Worm (Caenorhabditis elegans) whole organism, L3 larva: ENCODE data around the gene ins-2.

Experiments used
- R02D3.7 ChIP-seq: fragments of 150-350 bp; optimal IDR thresholded peaks from 2 replicates; lab custom pipeline; 2014; ENCODE audit warnings: missing biosample characterization, missing genetic modification characterization
- ZK546.5 ChIP-seq: sonication (generic microtip); optimal IDR thresholded peaks from 2 replicates; lab custom pipeline; 2017; ENCODE audit warnings: missing biosample characterization, missing genetic modification characterization
- aly-2 ChIP-seq: fragments of 150-350 bp; optimal IDR thresholded peaks from 2 replicates; lab custom pipeline; 2014; ENCODE audit warnings: missing biosample characterization, missing genetic modification characterization
- ama-1 ChIP-seq: fragments of 150-350 bp; optimal IDR thresholded peaks from 2 replicates; lab custom pipeline; 2018
- ceh-28 ChIP-seq: fragments of 150-350 bp; optimal IDR thresholded peaks from 2 replicates; lab custom pipeline; 2014; ENCODE audit warnings: missing biosample characterization, missing genetic modification reagents, missing genetic modification characterization
- ceh-9 ChIP-seq: sonication (generic microtip); optimal IDR thresholded peaks from 2 replicates; lab custom pipeline; 2018; ENCODE audit warnings: missing biosample characterization, missing genetic modification characterization
- egl-27 ChIP-seq: sonication (generic microtip); optimal IDR thresholded peaks from 4 replicates; lab custom pipeline; 2017; ENCODE audit warnings: missing biosample characterization, missing genetic modification reagents, missing genetic modification characterization
- egl-5 ChIP-seq: fragments of 150-350 bp; optimal IDR thresholded peaks from 2 replicates; lab custom pipeline; 2017; ENCODE audit warnings: missing biosample characterization, missing genetic modification reagents, missing genetic modification characterization, inconsistent platforms
- elt-1 ChIP-seq: fragments of 150-350 bp; optimal IDR thresholded peaks from 2 replicates; lab custom pipeline; 2014; ENCODE audit warnings: missing biosample characterization, missing genetic modification characterization
- elt-3 ChIP-seq, 3 experiments: fragments of 150-350 bp in 1 of 3; sonication (generic microtip) in 2 of 3; optimal IDR thresholded peaks; 2 replicates in 2 of 3; 4 replicates in 1 of 3; lab custom pipeline; 2014 to 2017; ENCODE audit warnings: missing biosample characterization in 3 of 3, missing genetic modification characterization in 3 of 3
- fkh-10 ChIP-seq: sonication (generic microtip); optimal IDR thresholded peaks from 2 replicates; lab custom pipeline; 2017; ENCODE audit warnings: missing biosample characterization, missing genetic modification reagents, missing genetic modification characterization
- fkh-2 ChIP-seq: fragments of 150-350 bp; optimal IDR thresholded peaks from 2 replicates; lab custom pipeline; 2014; ENCODE audit warnings: missing biosample characterization, missing genetic modification reagents, missing genetic modification characterization
- fos-1 ChIP-seq: fragments of 150-350 bp; optimal IDR thresholded peaks from 2 replicates; lab custom pipeline; 2014; ENCODE audit warnings: missing biosample characterization, missing genetic modification characterization
- hmg-11 ChIP-seq: sonication (generic microtip); optimal IDR thresholded peaks from 2 replicates; lab custom pipeline; 2016; ENCODE audit warnings: missing genetic modification characterization, missing compliant biosample characterization
- jun-1 ChIP-seq: fragments of 150-350 bp; optimal IDR thresholded peaks from 2 replicates; lab custom pipeline; 2014; ENCODE audit warnings: missing biosample characterization, missing genetic modification reagents, missing genetic modification characterization
- lin-39 ChIP-seq: fragments of 150-350 bp; optimal IDR thresholded peaks from 2 replicates; lab custom pipeline; 2018; ENCODE audit warnings: missing biosample characterization, missing genetic modification reagents, missing genetic modification characterization
- mdl-1 ChIP-seq: fragments of 150-350 bp; optimal IDR thresholded peaks from 2 replicates; lab custom pipeline; 2014; ENCODE audit warnings: missing biosample characterization, missing genetic modification characterization
- mml-1 ChIP-seq: fragments of 150-350 bp; sonication (generic microtip); optimal IDR thresholded peaks from 3 replicates; lab custom pipeline; 2014; ENCODE audit warnings: missing biosample characterization, missing genetic modification characterization
- nfya-1 ChIP-seq: sonication (generic microtip); optimal IDR thresholded peaks from 2 replicates; lab custom pipeline; 2017; ENCODE audit warnings: missing genetic modification characterization, mild to moderate bottlenecking, missing compliant biosample characterization, antibody characterized with exemption, moderate library complexity; ENCODE audit not compliant: insufficient read depth
- nhr-11 ChIP-seq: fragments of 150-350 bp; optimal IDR thresholded peaks from 2 replicates; lab custom pipeline; 2014; ENCODE audit warnings: missing biosample characterization, missing genetic modification characterization
- nhr-12 ChIP-seq: fragments of 150-350 bp; optimal IDR thresholded peaks from 2 replicates; lab custom pipeline; 2014; ENCODE audit warnings: missing biosample characterization, missing genetic modification characterization
- nhr-25 ChIP-seq: sonication (generic microtip); optimal IDR thresholded peaks from 2 replicates; lab custom pipeline; 2017; ENCODE audit warnings: missing biosample characterization, missing genetic modification characterization
- nhr-28 ChIP-seq: fragments of 150-350 bp; optimal IDR thresholded peaks from 2 replicates; lab custom pipeline; 2014; ENCODE audit warnings: missing biosample characterization, missing genetic modification characterization
- nhr-43 ChIP-seq: sonication (generic microtip); optimal IDR thresholded peaks from 2 replicates; lab custom pipeline; 2016; ENCODE audit warnings: mild to moderate bottlenecking, missing genetic modification characterization, missing compliant biosample characterization; ENCODE audit not compliant: poor library complexity, severe bottlenecking
- nhr-67 ChIP-seq: fragments of 150-350 bp; optimal IDR thresholded peaks from 2 replicates; lab custom pipeline; 2014; ENCODE audit warnings: missing biosample characterization, missing genetic modification characterization
- nhr-76 ChIP-seq: fragments of 150-350 bp; sonication (generic microtip); optimal IDR thresholded peaks from 5 replicates; lab custom pipeline; 2014; ENCODE audit warnings: missing biosample characterization, missing genetic modification characterization
- nhr-77 ChIP-seq: fragments of 150-350 bp; optimal IDR thresholded peaks from 2 replicates; lab custom pipeline; 2014; ENCODE audit warnings: missing biosample characterization, missing genetic modification characterization
- pha-4 ChIP-seq: fragments of 150-350 bp; optimal IDR thresholded peaks from 2 replicates; lab custom pipeline; 2014; ENCODE audit warnings: missing biosample characterization, missing genetic modification reagents, missing genetic modification characterization
- sea-2 ChIP-seq: fragments of 150-350 bp; sonication (generic microtip); optimal IDR thresholded peaks from 4 replicates; lab custom pipeline; 2014; ENCODE audit warnings: missing biosample characterization, missing genetic modification reagents, missing genetic modification characterization
- skn-1 ChIP-seq: fragments of 150-350 bp; optimal IDR thresholded peaks from 2 replicates; lab custom pipeline; 2014; ENCODE audit warnings: missing biosample characterization, missing genetic modification characterization
- snpc-4 ChIP-seq: fragments of 150-350 bp; optimal IDR thresholded peaks from 2 replicates; lab custom pipeline; 2014; ENCODE audit warnings: missing biosample characterization, missing genetic modification characterization
- tbx-2 ChIP-seq: sonication (generic microtip); optimal IDR thresholded peaks from 2 replicates; lab custom pipeline; 2016; ENCODE audit warnings: mild to moderate bottlenecking, missing genetic modification characterization, missing compliant biosample characterization
- zag-1 ChIP-seq: fragments of 150-350 bp; optimal IDR thresholded peaks from 2 replicates; lab custom pipeline; 2014; ENCODE audit warnings: missing biosample characterization, missing genetic modification characterization
- ztf-11 ChIP-seq: fragments of 150-350 bp; optimal IDR thresholded peaks from 2 replicates; lab custom pipeline; 2014; ENCODE audit warnings: missing biosample characterization, missing genetic modification characterization
- ztf-4 ChIP-seq: fragments of 150-350 bp; optimal IDR thresholded peaks from 2 replicates; lab custom pipeline; 2014; ENCODE audit warnings: missing biosample characterization, missing genetic modification characterization

The ins-2 gene

DNA sequence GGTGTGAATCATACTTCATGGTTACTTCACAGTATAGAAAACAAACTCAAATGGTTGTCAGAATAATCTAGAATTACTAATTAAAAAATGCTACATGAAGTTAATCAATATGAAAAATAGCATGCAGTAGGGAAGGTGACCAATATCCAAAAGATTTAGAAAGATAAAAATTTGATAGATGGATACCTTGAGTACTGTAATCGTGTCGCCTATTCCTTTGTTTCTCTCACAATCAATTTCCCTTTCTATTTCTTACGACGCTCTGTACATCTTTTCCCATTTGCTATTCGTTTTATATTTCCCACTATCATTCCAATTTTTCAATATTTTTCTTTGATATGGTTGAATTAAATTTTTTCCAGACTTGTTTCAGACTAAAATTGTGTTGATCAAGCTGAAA is 27.0 kb upstream of the ins-2 start, which contains the start of gene B0034.7:
B0034.7 (plus strand) TSS at position 301 of the 400 bp plus-strand sequence.
- TF ChIP-seq nhr-76 (tag; lab: Kevin White, UChicago): no peak
- TF ChIP-seq ztf-11 (tag; lab: Kevin White, UChicago): no peak
- TF ChIP-seq nhr-77 (tag; lab: Kevin White, UChicago): no peak
- TF ChIP-seq skn-1 (tag; lab: Kevin White, UChicago): no peak
- no peak for TF ChIP-seq mml-1 (tag; lab: Kevin White, UChicago)
- TF ChIP-seq egl-5 (tag; lab: Kevin White, UChicago): no peak
- no peak for TF ChIP-seq nhr-43 (tag; lab: Kevin White, UChicago)
- no peak for TF ChIP-seq fos-1 (tag; lab: Kevin White, UChicago)
- TF ChIP-seq zag-1: no peak
- TF ChIP-seq pha-4 (tag; lab: Kevin White, UChicago): no peak
- TF ChIP-seq nhr-11 (tag; lab: Kevin White, UChicago): no peak
- TF ChIP-seq mdl-1 (tag; lab: Kevin White, UChicago): no peak
- no peak for TF ChIP-seq jun-1 (tag; lab: Kevin White, UChicago)
- TF ChIP-seq hmg-11: no peak
- TF ChIP-seq ceh-9 (tag; lab: Kevin White, UChicago): no peak
- no peak for TF ChIP-seq nhr-28 (tag; lab: Kevin White, UChicago)
- no peak for TF ChIP-seq ZK546.5

DNA sequence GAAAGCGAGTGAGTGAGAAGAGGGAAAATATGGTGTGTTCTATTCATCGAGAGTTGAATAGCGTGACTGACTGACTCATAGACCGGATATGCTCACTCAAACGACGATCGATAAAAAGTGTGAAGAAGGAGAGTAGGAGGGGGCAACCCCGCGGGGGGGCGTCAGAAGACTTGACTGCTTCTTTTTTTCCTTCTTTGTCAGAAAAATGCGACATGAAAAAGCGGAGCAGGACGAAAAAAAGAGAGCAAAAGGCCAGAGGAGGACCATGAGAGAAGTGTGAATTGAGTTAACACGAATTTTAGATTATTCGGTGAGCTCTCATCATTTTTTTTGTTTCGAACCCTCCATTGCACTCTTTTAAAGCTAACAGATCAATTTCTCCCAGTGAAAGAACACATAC is 26.0 kb upstream of the ins-2 start:
- TF ChIP-seq ama-1 (lab: Kevin White, UChicago) (no peak), tbx-2 (tag; lab: Kevin White, UChicago) (no peak), fkh-10 (GFP tag; lab: Kevin White, UChicago) (peak; percentile 20), hmg-11 (peak; percentile 20), nfya-1 (peak; percentile 45)

DNA sequence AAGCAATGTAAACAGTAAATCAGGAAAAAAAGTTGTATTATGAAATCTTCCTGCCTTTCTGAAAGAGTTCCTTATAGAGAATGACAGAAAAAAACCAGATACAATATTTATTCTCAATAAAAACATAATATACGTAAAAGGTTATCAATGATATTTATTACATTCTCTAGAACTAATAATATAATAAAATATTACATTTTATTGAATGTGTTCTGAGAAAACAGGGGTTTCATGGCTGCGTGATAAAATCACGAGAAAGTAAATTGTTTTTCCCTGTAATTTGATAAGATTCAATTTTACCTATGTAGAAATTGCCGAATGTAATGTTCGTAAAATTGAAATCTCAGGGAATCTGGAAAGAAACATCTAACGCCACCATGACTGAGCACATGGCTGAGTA is 23.4 kb upstream of the ins-2 start:
- TF ChIP-seq ceh-28 (tag; lab: Kevin White, UChicago): no peak
- no peak for TF ChIP-seq elt-3 (tag; optimal IDR thresholded peaks at IDR 0.05; lab: Kevin White, UChicago)
- no peak for TF ChIP-seq lin-39 (tag; lab: Kevin White, UChicago)
- no peak for TF ChIP-seq nhr-25 (tag; lab: Kevin White, UChicago)
- no peak for TF ChIP-seq fkh-2 (tag; lab: Kevin White, UChicago)
- no peak for TF ChIP-seq ztf-4 (tag; lab: Kevin White, UChicago)
- no peak for TF ChIP-seq egl-27 (tag; lab: Kevin White, UChicago)
- no peak for TF ChIP-seq R02D3.7
- no peak for TF ChIP-seq nhr-43 (tag; lab: Kevin White, UChicago)
- no peak for TF ChIP-seq ama-1 (lab: Kevin White, UChicago)

DNA sequence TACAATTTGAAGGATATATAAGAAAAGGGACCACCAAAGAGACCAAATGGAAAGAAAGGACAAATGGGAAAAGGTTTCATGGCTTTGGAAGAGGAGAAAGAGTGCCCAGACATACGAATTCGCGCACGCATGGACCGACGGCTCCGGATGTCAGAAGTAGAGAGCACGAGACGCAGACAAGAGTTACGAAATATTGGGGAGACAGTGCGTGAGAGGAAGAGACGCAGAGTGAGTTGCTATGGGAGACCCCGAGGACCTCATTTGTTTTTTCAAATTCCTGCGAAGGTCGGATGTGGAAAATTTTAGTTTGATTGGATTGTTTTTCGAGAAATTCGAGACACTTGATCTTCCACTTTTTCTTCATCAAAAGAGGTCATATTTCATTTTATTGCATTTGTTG is 21.7 kb upstream of the ins-2 start:
- TF ChIP-seq pha-4 (tag; lab: Kevin White, UChicago) (no peak), fkh-10 (GFP tag; lab: Kevin White, UChicago) (peak; percentile 7), egl-5 (tag; lab: Kevin White, UChicago) (peak; percentile 28), elt-1 (tag; lab: Kevin White, UChicago) (no peak), lin-39 (tag; lab: Kevin White, UChicago) (peak; percentile 57), skn-1 (tag; lab: Kevin White, UChicago) (no peak), nfya-1 (peak; percentile 60), nhr-67 (tag; lab: Kevin White, UChicago) (no peak), snpc-4 (peak; percentile 78)

DNA sequence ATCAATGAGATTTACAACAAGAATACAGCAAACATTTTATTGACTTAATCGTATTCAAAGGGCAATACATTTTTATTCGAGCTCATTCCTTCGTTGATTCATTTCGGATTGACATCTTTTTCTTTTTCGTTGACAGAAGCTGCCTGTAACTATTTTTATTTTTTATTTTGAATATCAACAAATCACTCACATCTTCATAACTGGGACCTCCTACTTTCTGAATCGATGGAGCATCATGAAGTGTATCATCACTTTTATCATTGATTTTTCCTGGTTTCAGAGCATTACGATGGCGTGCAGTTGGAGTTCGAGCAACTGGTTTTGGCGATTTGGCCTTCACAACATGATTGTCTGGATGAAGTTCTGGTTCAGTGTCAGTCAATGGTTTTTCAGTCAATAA is 20.3 kb upstream of the ins-2 start, which contains the start of gene B0034.1:
B0034.1 (plus strand) TSS at position 301 of the 400 bp plus-strand sequence.
- TF ChIP-seq nhr-12 (tag; lab: Kevin White, UChicago): no peak
- no peak for TF ChIP-seq ztf-4 (tag; lab: Kevin White, UChicago)
- no peak for TF ChIP-seq tbx-2 (tag; lab: Kevin White, UChicago)
- no peak for TF ChIP-seq aly-2 (tag; lab: Kevin White, UChicago)
- TF ChIP-seq egl-5 (tag; lab: Kevin White, UChicago): no peak
- no peak for TF ChIP-seq mml-1 (tag; lab: Kevin White, UChicago)
- no peak for TF ChIP-seq fos-1 (tag; lab: Kevin White, UChicago)
- TF ChIP-seq nhr-28 (tag; lab: Kevin White, UChicago): no peak
- TF ChIP-seq nhr-25 (tag; lab: Kevin White, UChicago): no peak
- TF ChIP-seq sea-2 (GFP tag; lab: Kevin White, UChicago): no peak
- TF ChIP-seq pha-4 (tag; lab: Kevin White, UChicago): no peak
